Fruit fly (Drosophila melanogaster) Kc167 (cell line): ENCODE measurements around the gene Eogt.

Experiments
- Myc ChIP-seq: fragments of >200 bp; optimal IDR thresholded peaks from 2 replicates; lab custom pipeline; 2017; ENCODE audit warnings: missing external identifiers
- Sin3A ChIP-seq: fragments of >200 bp; optimal IDR thresholded peaks from 2 replicates; lab custom pipeline; 2018; ENCODE audit warnings: missing external identifiers
- h ChIP-seq: fragments of >200 bp; optimal IDR thresholded peaks from 3 replicates; lab custom pipeline; 2018; ENCODE audit warnings: missing external identifiers
- insv ChIP-seq: fragments of >200 bp; optimal IDR thresholded peaks from 3 replicates; lab custom pipeline; 2018; ENCODE audit warnings: missing external identifiers
- psq ChIP-seq: fragments of >200 bp; optimal IDR thresholded peaks from 2 replicates; lab custom pipeline; 2017; ENCODE audit warnings: missing external identifiers
- ttk ChIP-seq: sonication (Bioruptor generic); optimal IDR thresholded peaks from 2 replicates; lab custom pipeline; 2017; ENCODE audit warnings: missing external identifiers

The Eogt gene

DNA sequence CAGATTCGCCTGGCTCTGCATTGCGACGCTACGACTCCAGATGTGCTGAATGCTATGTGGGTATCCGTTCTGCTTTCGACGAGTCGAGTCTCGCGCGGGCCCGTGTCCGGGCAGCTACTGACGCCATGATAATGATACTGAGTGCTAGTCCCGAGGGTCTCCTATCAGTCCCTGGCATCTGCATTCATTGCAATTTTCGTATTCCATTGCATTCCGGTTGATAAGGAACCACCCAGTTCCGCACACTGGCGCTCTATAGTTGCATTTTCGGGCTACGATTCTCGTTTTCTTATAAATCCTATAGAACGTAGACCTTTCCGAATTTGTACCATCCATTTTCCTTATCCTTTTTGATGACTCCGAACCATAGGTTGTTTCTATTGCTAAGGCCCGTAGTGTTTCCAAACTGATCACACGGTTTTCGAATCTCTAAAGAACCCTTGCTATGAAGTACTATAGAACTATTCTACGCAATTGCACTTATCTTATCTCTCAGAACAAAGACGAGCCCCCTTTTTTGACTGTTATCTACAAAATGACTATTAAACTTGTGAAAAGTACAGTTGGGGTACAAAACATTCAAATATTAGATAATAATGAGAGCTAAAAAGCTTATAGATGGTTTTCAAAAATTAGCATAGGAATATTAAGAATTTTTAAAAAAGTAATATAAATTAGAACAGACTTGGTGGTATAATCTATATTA is 9.3 kb upstream of the Eogt start, which contains the start of gene CG3597:
CG3597 (minus strand) TSS at position 119 of the 706 bp plus-strand sequence.
- no peak for TF ChIP-seq h (lab: Kevin White, UChicago)
- no peak for TF ChIP-seq Myc (lab: Kevin White, UChicago)
- no peak for TF ChIP-seq insv

DNA sequence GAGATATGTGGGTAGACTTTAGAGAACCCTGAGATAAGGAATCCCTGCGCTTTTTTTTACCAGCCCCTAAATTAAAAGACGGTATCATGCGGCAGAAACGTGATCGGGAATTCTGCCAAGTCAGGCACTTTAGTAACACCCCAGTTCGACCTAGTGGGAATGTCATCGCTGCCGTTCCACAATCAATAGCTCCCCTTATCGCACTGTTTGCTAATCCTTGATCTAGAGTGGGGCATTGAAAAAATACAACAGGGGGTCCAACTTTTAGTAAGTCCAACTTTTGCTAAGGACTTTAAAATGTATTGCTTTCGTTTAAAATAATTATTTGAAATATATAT is 8.8 kb upstream of the Eogt start:
- TF ChIP-seq Myc (lab: Kevin White, UChicago) (no peak), insv (no peak), ttk (lab: Kevin White, UChicago) (no peak), Sin3A (lab: Kevin White, UChicago) (no peak), h (lab: Kevin White, UChicago) (no peak), psq (lab: Kevin White, UChicago) (no peak)

DNA sequence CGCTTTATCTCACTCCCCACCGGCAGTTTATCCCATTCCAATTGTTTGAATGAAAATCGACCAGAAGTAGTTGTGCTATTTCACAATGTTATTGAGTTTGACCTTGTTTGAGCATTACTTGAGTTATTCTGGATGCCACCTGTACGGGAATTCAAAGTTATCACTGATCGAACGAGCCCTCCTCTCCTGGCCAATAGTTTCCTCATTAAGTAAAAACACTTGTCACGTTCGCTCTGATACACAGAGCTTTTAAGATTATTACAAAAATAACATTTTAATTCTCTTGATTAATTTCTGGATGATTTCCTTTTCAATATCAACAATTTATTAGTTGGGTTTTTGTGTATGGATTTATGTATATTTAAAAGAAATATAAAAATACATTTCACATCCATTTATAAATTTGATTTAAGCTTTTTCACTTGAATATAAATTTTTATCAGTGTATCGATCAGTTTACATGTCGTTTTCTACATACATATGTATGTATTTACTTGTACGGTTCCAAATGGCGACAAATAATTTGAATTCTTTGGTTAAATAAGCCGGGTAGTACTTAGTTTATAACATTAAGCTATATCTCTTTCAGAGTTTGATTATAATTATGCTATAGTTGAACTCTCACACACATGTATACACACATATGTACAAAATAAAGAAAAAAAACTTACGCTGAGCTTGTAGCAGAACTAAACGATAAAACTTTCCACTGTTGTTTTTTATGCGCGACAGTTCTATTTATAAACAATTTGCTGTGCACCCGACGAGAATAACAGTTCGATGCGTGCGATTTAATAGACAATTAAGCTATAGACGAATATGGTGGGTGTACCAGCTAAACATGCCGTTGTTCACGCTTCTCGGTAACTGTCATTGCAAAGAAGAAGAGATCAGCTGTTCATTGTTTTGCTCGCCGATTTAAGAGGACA is 6.8 kb upstream of the Eogt start, which contains the start of the genes CG3609 and CG15390:
CG3609 (minus strand) TSS at position 810 of the 929 bp plus-strand sequence.
CG15390 (plus strand) TSS at position 896 of the 929 bp plus-strand sequence.
- TF ChIP-seq psq (lab: Kevin White, UChicago): no peak
- no peak for TF ChIP-seq Myc (lab: Kevin White, UChicago)
- no peak for TF ChIP-seq ttk (lab: Kevin White, UChicago)
- TF ChIP-seq Sin3A (lab: Kevin White, UChicago): no peak
- TF ChIP-seq h (lab: Kevin White, UChicago): no peak
- TF ChIP-seq insv: no peak

DNA sequence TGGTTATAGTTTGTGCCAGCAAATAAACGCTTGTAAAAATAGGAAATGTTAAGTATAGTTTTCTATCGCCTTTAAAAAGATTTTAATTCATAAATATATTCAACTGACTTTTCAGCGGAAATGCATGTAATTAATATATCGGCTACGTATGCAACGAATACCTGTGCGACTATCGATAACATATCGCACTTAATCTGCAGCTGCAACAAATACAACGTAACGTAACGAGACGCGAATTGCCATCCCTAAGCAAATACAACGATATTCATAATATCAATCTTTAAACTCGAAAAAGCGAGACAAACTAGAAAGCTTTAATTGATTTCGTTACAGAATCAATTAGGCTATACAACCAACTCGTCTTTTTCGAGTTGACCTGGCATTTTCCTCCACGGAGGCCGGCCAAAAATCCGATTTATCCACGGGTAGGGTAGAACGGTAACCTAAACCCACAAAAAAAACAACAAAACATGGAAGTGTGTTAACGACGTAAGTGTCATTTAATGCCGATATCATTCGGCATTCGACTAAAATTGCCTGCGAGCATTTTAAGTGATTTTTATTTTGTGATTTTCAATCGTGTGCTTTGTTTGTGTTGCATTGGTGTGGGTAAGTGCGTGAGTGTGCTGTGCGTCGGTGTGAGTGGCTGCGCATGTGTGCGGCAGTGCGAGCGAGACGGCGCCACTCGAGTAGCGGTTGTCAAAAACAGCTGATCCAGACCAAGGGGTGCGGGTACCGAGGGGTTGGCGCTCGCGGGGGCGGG is 5.1 kb upstream of the Eogt start, which contains the start of gene Atxn7:
Atxn7 (plus strand) TSS at position 187 of the 763 bp plus-strand sequence.
- TF ChIP-seq Sin3A (lab: Kevin White, UChicago) (no peak), insv (no peak), h (lab: Kevin White, UChicago) (no peak), ttk (lab: Kevin White, UChicago) (no peak), psq (lab: Kevin White, UChicago) (no peak), Myc (lab: Kevin White, UChicago) (no peak)

DNA sequence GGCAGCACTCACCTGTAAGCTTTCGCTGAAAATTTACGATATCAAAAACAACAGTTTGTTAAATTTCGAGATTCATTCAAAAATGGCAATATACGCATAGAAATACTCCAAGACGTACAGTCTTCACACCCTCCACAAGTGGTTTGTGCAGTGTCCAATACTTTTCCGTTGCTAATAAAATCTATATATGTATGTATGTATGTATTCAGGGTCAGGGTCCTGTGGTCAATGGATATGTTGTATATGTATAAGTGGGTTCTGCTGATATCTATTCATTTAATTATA is 4.5 kb upstream of the Eogt start:
- TF ChIP-seq Sin3A (lab: Kevin White, UChicago) (no peak), insv (no peak), psq (lab: Kevin White, UChicago) (no peak), Myc (lab: Kevin White, UChicago) (no peak), h (lab: Kevin White, UChicago) (no peak), ttk (lab: Kevin White, UChicago) (no peak)

DNA sequence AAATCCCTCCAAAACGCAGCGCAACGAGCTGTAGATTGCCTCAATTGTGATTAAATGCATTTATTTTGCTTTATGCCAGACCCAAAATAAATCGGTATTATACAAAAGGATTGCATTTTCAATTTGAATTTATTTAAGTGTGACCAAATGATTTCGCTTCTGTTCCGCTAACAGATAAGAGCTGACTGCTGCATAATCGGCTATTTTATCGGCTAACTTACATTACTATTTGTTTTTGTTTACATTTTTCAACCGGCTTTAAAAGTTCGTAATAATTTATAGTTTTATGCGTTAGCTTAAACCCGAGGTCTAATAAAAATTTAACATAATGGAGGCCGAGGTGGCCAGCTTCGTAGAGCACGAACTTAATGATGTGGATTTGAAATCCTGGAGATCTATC is 2.1 kb downstream of the Eogt start, which contains the start of gene PIG-Wa:
PIG-Wa (plus strand) TSS at position 232 of the 400 bp plus-strand sequence.
- TF ChIP-seq insv (no peak), h (lab: Kevin White, UChicago) (no peak), Sin3A (lab: Kevin White, UChicago) (no peak), psq (lab: Kevin White, UChicago) (no peak), Myc (lab: Kevin White, UChicago) (no peak), ttk (lab: Kevin White, UChicago) (no peak)

DNA sequence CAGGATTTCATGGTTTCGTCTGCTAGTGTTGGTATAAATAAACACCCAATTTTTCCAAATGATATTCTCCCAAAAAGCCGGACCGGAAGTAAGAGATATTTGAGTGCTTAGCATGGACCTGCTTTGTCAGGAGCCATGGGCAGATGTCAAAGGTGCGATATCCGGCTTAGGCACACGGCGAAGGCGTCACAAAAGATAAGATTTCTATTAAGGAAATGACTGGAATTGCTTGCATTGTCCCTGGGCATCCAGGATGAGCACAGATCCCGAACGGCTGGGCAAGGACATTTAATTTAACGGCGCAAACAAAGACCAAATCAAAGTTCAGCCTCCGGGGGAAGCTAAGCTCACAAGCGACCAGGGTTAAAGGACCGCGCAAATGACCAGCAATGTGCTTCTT is 4.8 kb downstream of the Eogt start, which contains the start of gene CG3557:
CG3557 (minus strand) TSS at position 101 of the 400 bp plus-strand sequence.
- TF ChIP-seq Sin3A (lab: Kevin White, UChicago): no peak
- no peak for TF ChIP-seq psq (lab: Kevin White, UChicago)
- TF ChIP-seq Myc (lab: Kevin White, UChicago): no peak
- TF ChIP-seq ttk (lab: Kevin White, UChicago): no peak
- no peak for TF ChIP-seq insv
- TF ChIP-seq h (lab: Kevin White, UChicago): no peak

DNA sequence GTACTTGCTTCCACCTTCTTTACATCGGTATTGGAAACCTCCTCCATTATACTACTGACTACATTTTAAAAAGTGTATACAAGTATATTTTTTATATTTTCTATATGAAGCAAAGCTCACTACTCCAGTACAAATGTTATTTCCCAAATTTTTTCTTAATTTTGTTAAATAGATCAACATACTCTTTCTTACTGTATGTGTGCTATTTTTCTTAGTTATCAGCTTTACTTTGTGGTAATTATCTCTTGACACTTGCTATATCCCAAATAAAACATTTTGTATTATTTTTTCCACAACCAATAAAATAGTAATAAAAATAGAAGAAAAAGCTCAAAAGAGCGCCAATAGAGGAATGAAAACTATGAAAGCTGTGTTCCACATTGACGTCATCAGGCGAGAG is 9.7 kb downstream of the Eogt start, which contains the start of gene CG43750:
CG43750 (minus strand) TSS at position 101 of the 400 bp plus-strand sequence.
- no peak for TF ChIP-seq h (lab: Kevin White, UChicago)
- TF ChIP-seq insv: no peak
- TF ChIP-seq psq (lab: Kevin White, UChicago): no peak
- TF ChIP-seq ttk (lab: Kevin White, UChicago): no peak

DNA sequence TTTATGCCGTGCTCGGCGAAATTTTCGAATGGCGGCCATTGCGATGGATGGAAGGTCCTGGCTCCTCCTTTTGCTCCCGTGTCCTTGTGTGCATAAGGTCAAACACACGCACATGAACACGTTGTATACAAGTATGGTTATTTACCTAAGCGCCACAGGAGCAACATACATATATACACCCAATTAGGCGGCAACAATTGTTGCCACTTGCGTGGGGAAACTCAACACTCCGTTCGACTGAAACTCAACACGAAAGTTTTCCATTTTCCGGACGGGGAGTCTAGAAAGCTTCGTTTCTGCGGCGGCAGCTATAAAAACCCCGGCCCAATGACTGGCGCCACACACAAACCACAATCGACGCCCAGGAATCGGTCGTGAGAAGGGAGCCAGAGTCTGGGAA is 10.4 kb downstream of the Eogt start, which contains the start of gene CG46448:
CG46448 (plus strand) TSS at position 340 of the 400 bp plus-strand sequence.
- TF ChIP-seq Sin3A (lab: Kevin White, UChicago) (no peak), h (lab: Kevin White, UChicago) (no peak), psq (lab: Kevin White, UChicago) (no peak), ttk (lab: Kevin White, UChicago) (no peak), insv (no peak), Myc (lab: Kevin White, UChicago) (no peak)

DNA sequence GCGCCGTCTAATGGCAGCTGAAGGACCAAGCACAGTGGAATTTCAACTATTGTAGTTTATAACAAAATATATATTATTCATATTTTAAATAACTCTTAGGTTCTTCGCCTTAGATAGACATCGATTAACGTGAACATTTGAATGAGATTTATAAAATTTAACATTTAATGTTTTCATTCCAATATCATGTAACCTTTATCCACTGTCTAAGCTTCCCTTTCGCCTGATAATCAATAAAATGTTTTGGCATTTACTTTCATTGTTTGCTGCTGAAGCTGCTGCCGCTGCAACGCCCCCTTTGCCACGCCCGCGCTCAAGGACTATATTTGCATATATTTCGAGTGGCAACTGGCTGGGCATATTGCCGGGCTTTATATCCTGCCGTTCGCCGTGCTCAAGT is 14.0 kb downstream of the Eogt start:
- TF ChIP-seq h (lab: Kevin White, UChicago): no peak
- no peak for TF ChIP-seq Myc (lab: Kevin White, UChicago)
- no peak for TF ChIP-seq insv
- no peak for TF ChIP-seq ttk (lab: Kevin White, UChicago)
- TF ChIP-seq Sin3A (lab: Kevin White, UChicago): no peak
- no peak for TF ChIP-seq psq (lab: Kevin White, UChicago)

DNA sequence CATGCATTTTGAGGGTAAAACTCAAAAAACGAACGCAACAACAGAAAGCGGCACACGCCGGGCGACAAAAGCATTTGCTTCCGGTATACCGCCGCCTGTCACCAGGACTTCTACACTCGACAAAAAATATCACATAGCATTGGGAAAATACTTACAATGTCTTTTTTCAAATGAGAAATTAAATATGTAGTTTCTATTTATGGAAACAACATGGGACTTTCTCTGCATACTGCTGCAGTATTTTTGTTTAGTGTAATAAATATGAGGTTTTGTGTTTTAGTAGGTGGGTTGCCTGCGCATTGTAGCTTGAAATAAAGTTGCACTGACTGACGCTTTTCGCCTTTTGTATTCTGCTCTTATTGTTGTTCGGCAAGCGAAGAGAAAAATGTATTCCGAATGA is 16.2 kb downstream of the Eogt start:
- TF ChIP-seq h (lab: Kevin White, UChicago) (no peak), psq (lab: Kevin White, UChicago) (no peak), ttk (lab: Kevin White, UChicago) (no peak), insv (no peak), Myc (lab: Kevin White, UChicago) (no peak), Sin3A (lab: Kevin White, UChicago) (no peak)
